Worm (Caenorhabditis elegans): ENCODE measurements around the gene glo-4.
A peak's percentile ranks its signal among the peaks of the same experiment; 100 is the strongest.

The glo-4 gene

DNA sequence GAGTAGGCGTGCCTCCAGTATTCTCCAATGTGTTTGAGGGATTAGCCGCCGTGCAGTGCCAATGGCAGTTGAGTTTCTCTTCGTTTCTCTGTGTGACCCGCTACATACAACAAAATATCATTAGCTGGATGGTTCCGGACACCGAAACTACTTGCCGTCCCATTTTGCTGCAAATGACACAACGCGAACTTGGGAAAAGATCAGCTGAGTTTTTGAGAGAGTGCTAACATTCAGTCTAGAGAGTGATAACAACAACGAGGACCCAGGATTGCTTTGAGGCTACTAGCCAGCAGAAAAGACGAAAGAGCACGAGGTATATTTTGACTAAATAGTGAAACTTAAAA is 23.7 kb downstream of the glo-4 start:
- TF ChIP-seq hsf-1 (GFP tag; IDR thresholded peaks at IDR 0.05) (no peak), nfya-2 (GFP tag; IDR thresholded peaks at IDR 0.05) (no peak), nfyb-1 (GFP tag; IDR thresholded peaks at IDR 0.05) (no peak), tbx-9 (tag; optimal IDR thresholded peaks at IDR 0.05; ENCODE audit: borderline replicate concordance) (no peak), bed-2 (GFP tag; IDR thresholded peaks at IDR 0.05) (no peak), egl-44 (GFP tag; IDR thresholded peaks at IDR 0.05) (no peak), madf-3 (GFP tag; IDR thresholded peaks at IDR 0.05) (0 out of 2 replicates have a peak, but pooled peaks have one; percentile 47), madf-6 (GFP tag; IDR thresholded peaks at IDR 0.05) (0 out of 2 replicates have a peak, but pooled peaks have one; percentile 21)

DNA sequence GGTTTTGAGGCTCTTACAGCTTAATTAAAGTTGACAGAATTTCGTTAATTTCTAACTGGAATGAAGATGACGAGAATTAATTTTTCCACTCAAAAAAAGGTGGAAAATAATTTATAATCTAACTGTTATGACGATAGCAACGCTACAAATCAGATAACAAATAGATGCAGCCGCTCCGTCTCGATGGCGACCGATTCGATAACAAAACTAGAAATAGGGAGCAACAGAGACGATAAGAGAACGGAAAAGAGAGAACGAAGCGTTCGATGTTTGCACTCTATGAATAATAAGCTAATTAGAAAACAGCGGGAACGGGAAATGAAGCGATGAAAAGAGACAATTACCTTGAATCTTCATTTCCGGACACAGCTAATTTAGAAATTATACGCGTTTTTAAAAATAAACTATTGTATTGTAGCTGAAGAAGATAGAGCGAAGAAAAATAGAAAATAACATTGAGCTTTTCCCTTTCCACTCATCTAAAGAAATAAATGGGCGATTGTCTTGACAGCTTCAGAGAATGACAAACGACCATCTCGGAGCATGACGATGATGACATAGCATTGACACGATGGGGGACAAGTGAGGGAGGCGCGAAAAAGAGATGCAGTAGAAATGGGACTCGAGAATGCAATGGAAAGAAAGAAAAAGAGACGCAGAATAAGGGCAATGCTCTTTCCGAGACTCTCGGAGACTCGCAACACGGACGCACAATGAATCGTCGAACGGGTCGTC is 24.2 kb downstream of the glo-4 start:
- TF ChIP-seq aptf-2 (GFP tag; conservative IDR thresholded peaks at IDR 0.05): no peak
- no peak for TF ChIP-seq ama-1 (optimal IDR thresholded peaks at IDR 0.05)
- no peak for TF ChIP-seq ama-1 (GFP tag; optimal IDR thresholded peaks at IDR 0.05)
- TF ChIP-seq K12H6.12 (tag; optimal IDR thresholded peaks at IDR 0.05): peak; percentile 10
- TF ChIP-seq nhr-80 (tag; optimal IDR thresholded peaks at IDR 0.05): peak; percentile 88

DNA sequence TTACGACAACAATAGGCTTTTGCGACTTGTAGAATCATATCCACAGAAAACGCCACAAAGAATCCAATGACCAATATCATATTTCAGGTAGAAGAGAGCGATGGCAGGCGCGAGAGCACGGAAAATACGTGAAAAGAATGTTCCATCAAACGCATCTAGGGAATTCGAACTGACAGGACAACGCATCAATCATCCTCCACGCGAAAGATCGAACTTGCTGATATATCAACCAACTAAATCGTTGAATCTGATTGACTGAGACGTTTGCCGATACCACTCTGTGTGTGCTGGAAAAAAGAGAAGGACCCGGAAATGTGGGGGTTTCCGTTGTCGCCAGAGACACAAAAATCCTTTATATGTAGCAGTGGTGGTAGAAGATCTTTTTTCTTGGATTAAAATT is 24.8 kb downstream of the glo-4 start:
- TF ChIP-seq gei-17 (GFP tag; optimal IDR thresholded peaks at IDR 0.05) (no peak), madf-6 (GFP tag; IDR thresholded peaks at IDR 0.05) (0 out of 2 replicates have a peak, but pooled peaks have one; percentile 24)

DNA sequence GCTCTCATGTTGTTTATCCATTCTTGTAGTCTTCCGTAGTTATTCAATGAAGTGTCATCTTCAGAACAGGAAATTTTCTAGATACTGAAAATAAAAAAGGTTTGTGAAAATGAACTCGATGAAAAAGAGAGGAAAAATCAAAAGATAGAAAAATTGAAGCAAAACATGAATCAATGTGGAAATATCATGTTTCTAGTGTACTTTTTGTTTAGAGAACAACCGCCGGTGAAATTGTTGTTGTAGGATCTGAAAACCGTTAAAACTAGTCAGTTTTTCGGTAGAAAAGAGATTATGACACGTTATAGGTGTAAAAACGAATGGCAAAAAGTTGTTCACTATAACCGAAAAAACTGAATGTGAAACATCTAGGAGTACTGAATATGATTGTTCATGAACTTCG is 25.9 kb downstream of the glo-4 start, which contains the start of gene pacs-1:
TSS of gene pacs-1 (minus strand) at position 101 of the 400 bp plus-strand sequence.
- TF ChIP-seq sea-2 (GFP tag; IDR thresholded peaks at IDR 0.05) (no peak), sptf-2 (GFP tag; optimal IDR thresholded peaks at IDR 0.05) (no peak), B0035.1 (tag; optimal IDR thresholded peaks at IDR 0.05) (no peak), K12H6.12 (tag; optimal IDR thresholded peaks at IDR 0.05) (no peak), lin-26 (GFP tag; IDR thresholded peaks at IDR 0.05) (no peak)

DNA sequence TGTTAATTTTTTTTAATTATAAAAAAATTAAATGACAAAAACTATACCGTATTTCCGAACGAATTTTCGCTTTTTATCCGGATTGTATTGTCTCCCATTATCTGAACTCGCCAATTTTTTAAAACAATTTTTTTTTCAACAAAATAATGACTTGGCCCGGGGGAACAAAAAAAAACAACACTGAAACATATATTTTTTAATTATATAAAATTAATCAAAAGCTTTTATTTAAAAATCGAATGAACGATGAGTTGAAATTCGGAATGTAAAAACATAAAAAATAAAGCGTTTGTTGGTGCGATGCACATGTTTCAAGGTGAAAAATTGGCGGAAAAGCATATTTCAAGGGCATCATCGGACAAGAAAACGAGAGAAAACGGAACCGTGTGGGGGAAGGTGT is 29.5 kb downstream of the glo-4 start, which contains the start of gene mdt-27:
TSS of gene mdt-27 (minus strand) at position 101 of the 400 bp plus-strand sequence.
- TF ChIP-seq zfh-2 (GFP tag; conservative IDR thresholded peaks at IDR 0.05) (no peak), ztf-22 (GFP tag; optimal IDR thresholded peaks at IDR 0.05) (no peak), hlh-12 (tag; optimal IDR thresholded peaks at IDR 0.05) (no peak), egl-44 (GFP tag; IDR thresholded peaks at IDR 0.05) (no peak), egrh-3 (GFP tag; IDR thresholded peaks at IDR 0.05) (no peak), lin-40 (tag; optimal IDR thresholded peaks at IDR 0.05) (no peak)

DNA sequence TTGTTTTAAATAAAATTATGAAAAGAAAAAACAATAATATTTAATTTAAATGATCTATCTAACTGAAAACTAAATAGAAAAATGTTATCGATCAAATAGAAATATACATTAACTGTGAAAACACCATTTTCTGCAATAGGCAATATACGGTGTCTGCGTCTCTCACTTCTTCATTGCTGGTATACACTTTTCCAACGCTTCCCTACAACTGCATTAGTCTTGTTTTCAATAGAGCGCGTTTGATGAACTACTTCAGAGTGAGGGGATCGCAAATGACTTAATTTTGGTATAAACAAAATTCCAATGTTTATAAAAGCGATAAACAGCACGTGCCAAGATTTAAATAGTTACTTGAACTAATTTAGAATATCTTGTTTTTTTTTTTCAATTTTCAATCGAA is 30.5 kb downstream of the glo-4 start:
- TF ChIP-seq fkh-3 (tag; optimal IDR thresholded peaks at IDR 0.05): no peak
- no peak for TF ChIP-seq sea-2 (GFP tag; IDR thresholded peaks at IDR 0.05)
- no peak for TF ChIP-seq snpc-4 (GFP tag; optimal IDR thresholded peaks at IDR 0.05)
- peak in 1 of 4 experiments; percentile 60 for TF ChIP-seq snpc-4 (tag; optimal IDR thresholded peaks at IDR 0.05)
- TF ChIP-seq ets-4 (GFP tag; optimal IDR thresholded peaks at IDR 0.05): no peak
- TF ChIP-seq madf-6 (GFP tag; IDR thresholded peaks at IDR 0.05): no peak
- TF ChIP-seq ceh-58 (GFP tag; IDR thresholded peaks at IDR 0.05): no peak
- no peak for TF ChIP-seq zim-3 (tag; optimal IDR thresholded peaks at IDR 0.05)
- TF ChIP-seq unc-62 (GFP tag; optimal IDR thresholded peaks at IDR 0.05): no peak
- TF ChIP-seq lag-1 (GFP tag; IDR thresholded peaks at IDR 0.05): no peak
- TF ChIP-seq attf-5 (GFP tag; optimal IDR thresholded peaks at IDR 0.05): peak; percentile 87
- no peak for TF ChIP-seq madf-3 (GFP tag; IDR thresholded peaks at IDR 0.05)
- no peak for TF ChIP-seq F57C9.4 (tag; optimal IDR thresholded peaks at IDR 0.05)
- peak; percentile 74; the same call in 1 of the 2 replicates for TF ChIP-seq hmg-1.2 (GFP tag; IDR thresholded peaks at IDR 0.05)
- TF ChIP-seq egl-44 (GFP tag; IDR thresholded peaks at IDR 0.05): no peak
- TF ChIP-seq Y79H2A.3 (GFP tag; conservative IDR thresholded peaks at IDR 0.05): no peak
- TF ChIP-seq F23B12.7 (tag; optimal IDR thresholded peaks at IDR 0.05; ENCODE audit: insufficient read depth): peak; percentile 35
- no peak for TF ChIP-seq cebp-1 (GFP tag; IDR thresholded peaks at IDR 0.05)
- TF ChIP-seq cebp-1 (tag; optimal IDR thresholded peaks at IDR 0.05): peak; percentile 22
- TF ChIP-seq ztf-26 (tag; optimal IDR thresholded peaks at IDR 0.05): no peak
- TF ChIP-seq ceh-27 (GFP tag; optimal IDR thresholded peaks at IDR 0.05): peak; percentile 7
